Fruit fly (Drosophila melanogaster) whole organism: ENCODE data around the gene CG7573.

ENCODE experiments used
- CG8478 ChIP-seq: fragments of >200 bp; optimal IDR thresholded peaks from 2 replicates; lab custom pipeline; 2018; ENCODE audit warnings: inconsistent platforms
- usp ChIP-seq: fragments of >200 bp; optimal IDR thresholded peaks from 2 replicates; lab custom pipeline; 2017; ENCODE audit warnings: missing biosample characterization, missing genetic modification characterization, mixed read lengths

dm6 chr3L:11276020-11276419 lies 35.5 kb upstream of the CG7573 start:
- TF ChIP-seq usp (no peak), CG8478 (lab: Kevin White, UChicago) (no peak)
